Fruit fly (Drosophila melanogaster) Kc167 (cell line): ENCODE data around the gene amos.

Experiments used
- Myc ChIP-seq: fragments of >200 bp; optimal IDR thresholded peaks from 2 replicates; lab custom pipeline; 2017; ENCODE audit warnings: missing external identifiers
- h ChIP-seq: fragments of >200 bp; optimal IDR thresholded peaks from 3 replicates; lab custom pipeline; 2018; ENCODE audit warnings: missing external identifiers
- insv ChIP-seq: fragments of >200 bp; optimal IDR thresholded peaks from 3 replicates; lab custom pipeline; 2018; ENCODE audit warnings: missing external identifiers
- psq ChIP-seq: fragments of >200 bp; optimal IDR thresholded peaks from 2 replicates; lab custom pipeline; 2017; ENCODE audit warnings: missing external identifiers
- ttk ChIP-seq: sonication (Bioruptor generic); optimal IDR thresholded peaks from 2 replicates; lab custom pipeline; 2017; ENCODE audit warnings: missing external identifiers

DNA sequence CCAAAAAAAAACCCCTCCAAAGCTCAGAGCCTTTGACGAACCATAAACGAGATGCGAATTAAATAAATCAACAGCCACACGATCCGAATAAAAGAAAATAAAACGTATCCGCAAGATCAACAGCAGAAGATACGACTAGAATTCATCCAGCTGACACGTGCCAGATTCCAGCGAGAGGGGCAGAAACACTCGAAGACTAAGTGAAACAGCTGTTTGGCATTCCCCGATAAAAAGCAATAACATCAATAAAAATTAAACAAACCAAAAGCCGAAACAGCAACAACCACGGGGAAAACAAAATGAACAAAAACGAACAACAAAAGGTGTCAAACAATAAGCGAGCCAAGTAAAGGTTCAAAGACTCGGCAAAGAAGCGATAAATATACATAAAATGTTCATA is 37.6 kb downstream of the amos start:
- TF ChIP-seq psq (lab: Kevin White, UChicago) = no peak
- no peak for TF ChIP-seq ttk
- TF ChIP-seq Myc (lab: Kevin White, UChicago) = no peak
- no peak for TF ChIP-seq h (lab: Kevin White, UChicago)
- no peak for TF ChIP-seq insv (lab: Kevin White, UChicago)
